Fruit fly (Drosophila melanogaster) whole organism, embryonic: Measurements from ENCODE around the gene loqs.

ENCODE experiments used
- Bdp1 ChIP-seq: fragments of 200-800 bp; sonication (Bioruptor generic); optimal IDR thresholded peaks from 3 replicates; lab custom pipeline; 2016; ENCODE audit warnings: missing biosample characterization, missing genetic modification characterization
- CG11560 ChIP-seq: fragments of 200-800 bp; sonication (Bioruptor generic); IDR thresholded peaks from 3 replicates; pipeline ENCODE4 v1.3.6; 2022; ENCODE audit warnings: missing biosample characterization, missing genetic modification characterization
- CG12299 ChIP-seq: fragments of 200-800 bp; sonication (Bioruptor generic); optimal IDR thresholded peaks from 2 replicates; lab custom pipeline; 2018; ENCODE audit warnings: missing biosample characterization, mild to moderate bottlenecking, missing genetic modification characterization
- CG13424 ChIP-seq: fragments of 200-800 bp; sonication (Bioruptor generic); optimal IDR thresholded peaks from 2 replicates; lab custom pipeline; 2019; ENCODE audit warnings: missing biosample characterization, mild to moderate bottlenecking, missing genetic modification characterization, moderate library complexity
- CG14441 ChIP-seq: fragments of 200-800 bp; sonication (Bioruptor generic); IDR thresholded peaks from 2 replicates; pipeline ENCODE4 v1.3.6; 2022; ENCODE audit warnings: missing biosample characterization, missing genetic modification characterization
- CG15269 ChIP-seq: fragments of 200-800 bp; sonication (Bioruptor generic); optimal IDR thresholded peaks from 2 replicates; lab custom pipeline; 2018; ENCODE audit warnings: missing biosample characterization, mild to moderate bottlenecking, missing genetic modification characterization, moderate library complexity
- CG15696 ChIP-seq: fragments of 200-800 bp; sonication (Bioruptor generic); optimal IDR thresholded peaks from 2 replicates; lab custom pipeline; 2019; ENCODE audit warnings: missing biosample characterization, mild to moderate bottlenecking, missing genetic modification characterization, moderate library complexity
- CG18619 ChIP-seq: fragments of 200-800 bp; sonication (Bioruptor generic); optimal IDR thresholded peaks from 3 replicates; lab custom pipeline; 2017; ENCODE audit warnings: missing biosample characterization, mild to moderate bottlenecking, missing genetic modification characterization
- CG18764 ChIP-seq: fragments of 200-800 bp; sonication (Bioruptor generic); optimal IDR thresholded peaks from 3 replicates; lab custom pipeline; 2016; ENCODE audit warnings: missing biosample characterization, missing genetic modification characterization
- CG2202 ChIP-seq: fragments of 200-800 bp; sonication (Bioruptor generic); optimal IDR thresholded peaks from 2 replicates; lab custom pipeline; 2018; ENCODE audit warnings: missing biosample characterization, mild to moderate bottlenecking, missing genetic modification characterization
- CG2678 ChIP-seq: fragments of 200-800 bp; sonication (Bioruptor generic); optimal IDR thresholded peaks from 3 replicates; lab custom pipeline; 2019; ENCODE audit warnings: missing biosample characterization, mild to moderate bottlenecking, missing genetic modification characterization, moderate library complexity
- CG30020 ChIP-seq: fragments of 200-800 bp; optimal IDR thresholded peaks from 2 replicates; lab custom pipeline; 2019; ENCODE audit warnings: missing biosample characterization, mild to moderate bottlenecking, missing genetic modification characterization, moderate library complexity
- CG32532 ChIP-seq: fragments of 200-800 bp; sonication (Bioruptor generic); IDR thresholded peaks from 2 replicates; pipeline ENCODE4 v1.3.6; 2022; ENCODE audit warnings: missing biosample characterization, missing genetic modification characterization
- CG32772 ChIP-seq: fragments of 200-800 bp; sonication (Bioruptor generic); IDR thresholded peaks from 2 replicates; pipeline ENCODE4 v1.3.6; 2022; ENCODE audit warnings: missing biosample characterization, missing genetic modification characterization
- CG34224 ChIP-seq: fragments of 200-800 bp; sonication (Bioruptor generic); IDR thresholded peaks from 3 replicates; pipeline ENCODE4 v1.3.6; 2022; ENCODE audit warnings: missing biosample characterization, missing genetic modification characterization; ENCODE audit not compliant: partially characterized antibody
- CG3847 ChIP-seq: fragments of 200-800 bp; sonication (Bioruptor generic); IDR thresholded peaks from 2 replicates; pipeline ENCODE4 v1.3.6; 2022; ENCODE audit warnings: missing biosample characterization, missing genetic modification characterization
- CG4617 ChIP-seq: fragments of 200-800 bp; sonication (Bioruptor generic); optimal IDR thresholded peaks from 3 replicates; lab custom pipeline; 2016; ENCODE audit warnings: missing biosample characterization, missing genetic modification characterization, borderline replicate concordance
- CG6813 ChIP-seq: fragments of 200-800 bp; sonication (Bioruptor generic); optimal IDR thresholded peaks from 2 replicates; lab custom pipeline; 2017; ENCODE audit warnings: missing biosample characterization, missing genetic modification characterization, mild to moderate bottlenecking, moderate library complexity, missing genetic modification reagents
- CG7357 ChIP-seq: fragments of 200-800 bp; sonication (Bioruptor generic); IDR thresholded peaks from 3 replicates; pipeline ENCODE4 v1.3.6; 2022; ENCODE audit warnings: missing biosample characterization, missing genetic modification characterization
- CG7786 ChIP-seq: fragments of 200-800 bp; sonication (Bioruptor generic); optimal IDR thresholded peaks from 2 replicates; lab custom pipeline; 2016; ENCODE audit warnings: missing biosample characterization, missing genetic modification characterization
- CG9215 ChIP-seq: fragments of 200-800 bp; sonication (Bioruptor generic); IDR thresholded peaks from 2 replicates; pipeline ENCODE4 v1.3.6; 2022; ENCODE audit warnings: missing biosample characterization, missing genetic modification characterization
- Dek ChIP-seq: fragments of 200-800 bp; sonication (Bioruptor generic); optimal IDR thresholded peaks from 3 replicates; lab custom pipeline; 2019; ENCODE audit warnings: missing biosample characterization, mild to moderate bottlenecking, missing genetic modification characterization, moderate library complexity
- Eip74EF ChIP-seq, 2 experiments: fragments of 200-800 bp in 1 of 2; fragments of >200 bp in 1 of 2; sonication (Bioruptor generic) in 1 of 2; optimal IDR thresholded peaks; 2 replicates each; lab custom pipeline; 2017 to 2019; ENCODE audit warnings: missing biosample characterization in 2 of 2, missing genetic modification characterization in 2 of 2, mild to moderate bottlenecking in 1 of 2, moderate library complexity in 1 of 2
- H2.0 ChIP-seq: fragments of 200-800 bp; sonication (Bioruptor generic); IDR thresholded peaks from 2 replicates; pipeline ENCODE4 v1.3.6; 2022; ENCODE audit warnings: missing biosample characterization, missing genetic modification characterization
- HmgZ ChIP-seq: fragments of 200-800 bp; sonication (Bioruptor generic); optimal IDR thresholded peaks from 2 replicates; lab custom pipeline; 2018; ENCODE audit warnings: missing biosample characterization, mild to moderate bottlenecking, missing genetic modification characterization
- Hsf ChIP-seq: fragments of 200-800 bp; sonication (Bioruptor generic); optimal IDR thresholded peaks from 3 replicates; lab custom pipeline; 2016; ENCODE audit warnings: missing biosample characterization, missing genetic modification characterization
- Mad ChIP-seq: fragments of 200-800 bp; sonication (Bioruptor generic); optimal IDR thresholded peaks from 2 replicates; lab custom pipeline; 2016; ENCODE audit warnings: missing biosample characterization, missing genetic modification characterization
- Med ChIP-seq: fragments of 200-800 bp; sonication (Bioruptor generic); peaks from one replicate; lab custom pipeline; 2016; ENCODE audit warnings: missing biosample characterization, missing genetic modification characterization, mild to moderate bottlenecking, inconsistent platforms, moderate library complexity
- Nf-YB ChIP-seq: fragments of 200-800 bp; sonication (Bioruptor generic); optimal IDR thresholded peaks from 3 replicates; lab custom pipeline; 2019; ENCODE audit warnings: missing biosample characterization, mild to moderate bottlenecking, missing genetic modification characterization, moderate library complexity
- Ptx1 ChIP-seq: fragments of 200-800 bp; sonication (Bioruptor generic); IDR thresholded peaks from 2 replicates; pipeline ENCODE4 v1.3.6; 2022; ENCODE audit warnings: missing biosample characterization, missing genetic modification characterization
- Six4 ChIP-seq: fragments of 200-800 bp; sonication (Bioruptor generic); optimal IDR thresholded peaks from 2 replicates; lab custom pipeline; 2016; ENCODE audit warnings: missing biosample characterization, missing genetic modification characterization
- Sry-β ChIP-seq: fragments of 200-800 bp; sonication (Bioruptor generic); optimal IDR thresholded peaks from 2 replicates; lab custom pipeline; 2018; ENCODE audit warnings: missing biosample characterization, mild to moderate bottlenecking, missing genetic modification characterization, moderate library complexity
- Sry-δ ChIP-seq: fragments of 200-800 bp; sonication (Bioruptor generic); optimal IDR thresholded peaks from 2 replicates; lab custom pipeline; 2016; ENCODE audit warnings: missing biosample characterization, missing genetic modification characterization
- YL-1 ChIP-seq: fragments of 200-800 bp; sonication (Bioruptor generic); optimal IDR thresholded peaks from 3 replicates; lab custom pipeline; 2017; ENCODE audit warnings: missing biosample characterization, mild to moderate bottlenecking, missing genetic modification characterization
- amos ChIP-seq: fragments of 200-800 bp; sonication (Bioruptor generic); IDR thresholded peaks from 2 replicates; pipeline ENCODE4 v1.3.6; 2022; ENCODE audit warnings: missing biosample characterization, missing genetic modification characterization; ENCODE audit not compliant: partially characterized antibody
- ase ChIP-seq: fragments of 200-800 bp; sonication (Bioruptor generic); IDR thresholded peaks from 3 replicates; pipeline ENCODE4 v1.3.6; 2022; ENCODE audit warnings: missing biosample characterization, missing genetic modification characterization
- crp ChIP-seq, 2 experiments: fragments of 200-800 bp; sonication (Bioruptor generic); optimal IDR thresholded peaks; 2 replicates in 1 of 2; 3 replicates in 1 of 2; lab custom pipeline; 2017; ENCODE audit warnings: missing biosample characterization in 2 of 2, missing genetic modification characterization in 2 of 2, mild to moderate bottlenecking in 1 of 2, moderate library complexity in 1 of 2
- cwo ChIP-seq: fragments of 200-800 bp; sonication (Bioruptor generic); optimal IDR thresholded peaks from 3 replicates; lab custom pipeline; 2017; ENCODE audit warnings: missing biosample characterization, missing genetic modification characterization, mild to moderate bottlenecking, moderate library complexity, missing genetic modification reagents
- dati ChIP-seq: fragments of 200-800 bp; sonication (Bioruptor generic); IDR thresholded peaks from 2 replicates; pipeline ENCODE4 v1.3.6; 2022; ENCODE audit warnings: missing biosample characterization, missing genetic modification characterization
- dmrt11E ChIP-seq: fragments of 200-800 bp; sonication (Bioruptor generic); optimal IDR thresholded peaks from 3 replicates; lab custom pipeline; 2018; ENCODE audit warnings: missing biosample characterization, mild to moderate bottlenecking, missing genetic modification characterization, moderate library complexity
- her ChIP-seq: fragments of 200-800 bp; sonication (Bioruptor generic); optimal IDR thresholded peaks from 2 replicates; lab custom pipeline; 2016; ENCODE audit warnings: missing biosample characterization, missing genetic modification characterization
- pho ChIP-seq: fragments of 200-800 bp; sonication (Bioruptor generic); optimal IDR thresholded peaks from 2 replicates; lab custom pipeline; 2016; ENCODE audit warnings: missing biosample characterization, missing genetic modification characterization
- pzg ChIP-seq: fragments of 200-800 bp; sonication (Bioruptor generic); optimal IDR thresholded peaks from 3 replicates; lab custom pipeline; 2018; ENCODE audit warnings: missing biosample characterization, mild to moderate bottlenecking, missing genetic modification characterization, moderate library complexity
- ranshi ChIP-seq: fragments of 200-800 bp; sonication (Bioruptor generic); IDR thresholded peaks from 2 replicates; pipeline ENCODE4 v1.3.6; 2022; ENCODE audit warnings: missing biosample characterization, missing genetic modification characterization
- slbo ChIP-seq: fragments of 200-800 bp; sonication (Bioruptor generic); IDR thresholded peaks from 2 replicates; pipeline ENCODE4 v1.3.6; 2022; ENCODE audit warnings: missing biosample characterization, missing genetic modification characterization
- ssp ChIP-seq: fragments of 200-800 bp; sonication (Bioruptor generic); IDR thresholded peaks from 2 replicates; pipeline ENCODE4 v1.3.6; 2022; ENCODE audit warnings: missing biosample characterization, missing genetic modification characterization
- tna ChIP-seq: fragments of 200-800 bp; sonication (Bioruptor generic); IDR thresholded peaks from 2 replicates; pipeline ENCODE4 v1.3.6; 2022; ENCODE audit warnings: missing biosample characterization, missing genetic modification characterization; ENCODE audit not compliant: partially characterized antibody
- twi ChIP-seq: fragments of 200-800 bp; optimal IDR thresholded peaks from 2 replicates; lab custom pipeline; 2019; ENCODE audit warnings: missing biosample characterization, mild to moderate bottlenecking, missing genetic modification characterization, moderate library complexity
- zen ChIP-seq: fragments of 200-800 bp; sonication (Bioruptor generic); optimal IDR thresholded peaks from 3 replicates; lab custom pipeline; 2018; ENCODE audit warnings: missing biosample characterization, mild to moderate bottlenecking, missing genetic modification characterization, moderate library complexity

The loqs gene

DNA sequence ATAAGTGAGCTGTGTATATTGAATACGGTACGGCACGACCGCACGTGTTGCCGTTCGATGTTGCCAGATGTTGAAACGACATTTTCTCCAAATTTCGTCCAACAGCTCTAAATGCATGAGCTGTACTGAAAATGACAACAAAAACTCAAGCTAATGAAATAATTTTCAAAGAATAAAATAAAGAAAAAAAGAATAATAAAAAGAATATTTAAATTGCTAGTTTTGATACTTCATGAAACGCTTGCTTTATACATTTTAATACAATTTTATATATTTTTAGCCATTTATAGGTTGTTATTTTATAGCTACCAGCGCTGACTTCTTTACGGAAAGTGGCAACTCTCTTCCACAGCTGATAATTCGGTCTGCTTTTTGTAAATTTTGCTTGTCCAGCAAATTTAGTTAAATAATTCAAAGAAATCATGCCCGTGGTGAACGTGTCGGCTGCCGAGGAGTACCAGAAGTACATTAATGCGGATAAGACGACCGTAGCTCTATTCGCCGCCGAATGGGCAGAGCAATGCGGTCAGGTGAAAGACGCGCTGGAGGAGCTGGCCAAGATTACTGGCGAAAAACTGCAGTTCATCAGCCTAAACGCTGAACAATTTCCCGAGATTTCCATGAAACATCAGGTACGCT is 16.2 kb upstream of the loqs start, which contains the start of the genes Nnp-1 and Grx3 (continued):
- no peak for TF ChIP-seq CG2678 (tag; lab: Kevin White, UChicago)
- TF ChIP-seq CG14441 = peak; percentile 13; the same call in 1 of the 2 replicates
- TF ChIP-seq CG12299 (tag; lab: Kevin White, UChicago) = peak; percentile 46
- TF ChIP-seq tna (GFP tag; lab: Robert Waterston, UW) = 0 out of 2 replicates have a peak, but pooled peaks have one; percentile 12
- no peak for TF ChIP-seq ase (GFP tag; lab: Robert Waterston, UW)
- peak; percentile 55 for TF ChIP-seq Dek (tag; lab: Kevin White, UChicago)
- peak; percentile 61 for TF ChIP-seq dmrt11E (tag; lab: Kevin White, UChicago)
- peak; percentile 37 for TF ChIP-seq Mad (GFP tag; lab: Kevin White, UChicago)
- peak; percentile 57 for TF ChIP-seq CG9215 (GFP tag; lab: Robert Waterston, UW)
- no peak for TF ChIP-seq Sry-δ (GFP tag; lab: Kevin White, UChicago)
- TF ChIP-seq Six4 (GFP tag; lab: Kevin White, UChicago) = peak; percentile 10
- TF ChIP-seq Eip74EF (GFP tag; optimal IDR thresholded peaks at IDR 0.05; lab: Kevin White, UChicago) = no peak
- peak; percentile 7 for TF ChIP-seq pho (GFP tag; lab: Kevin White, UChicago)
- no peak for TF ChIP-seq CG2202 (tag; lab: Kevin White, UChicago)
- TF ChIP-seq CG7786 (GFP tag; lab: Kevin White, UChicago) = no peak
- TF ChIP-seq zen (tag; lab: Kevin White, UChicago) = peak; percentile 28
- TF ChIP-seq twi (tag; lab: Kevin White, UChicago) = peak; percentile 59
- peak; percentile 65 for TF ChIP-seq CG7357
- TF ChIP-seq CG15696 (tag; lab: Kevin White, UChicago) = peak; percentile 65
- 0 out of 2 replicates have a peak, but pooled peaks have one; percentile 16 for TF ChIP-seq H2.0
- TF ChIP-seq Ptx1 (GFP tag; lab: Robert Waterston, UW) = peak; percentile 59
- TF ChIP-seq ranshi (GFP tag; lab: Robert Waterston, UW) = no peak; the same call in 1 of the 2 replicates
- peak; percentile 78 for TF ChIP-seq YL-1 (GFP tag; lab: Kevin White, UChicago)
- TF ChIP-seq Bdp1 = peak; percentile 52
- no peak for TF ChIP-seq CG15269 (tag; lab: Kevin White, UChicago)
- TF ChIP-seq Med (GFP tag; lab: Kevin White, UChicago) = peak; percentile 81
- peak; percentile 43 for TF ChIP-seq CG18764 (GFP tag; lab: Kevin White, UChicago)
- peak; percentile 92 for TF ChIP-seq Sry-β (GFP tag; lab: Kevin White, UChicago)
- TF ChIP-seq pzg (GFP tag; lab: Kevin White, UChicago) = peak; percentile 49
- TF ChIP-seq CG32772 (GFP tag; lab: Robert Waterston, UW) = peak; percentile 39
- TF ChIP-seq slbo (GFP tag; lab: Robert Waterston, UW) = peak; percentile 72
- peak; percentile 98 for TF ChIP-seq cwo (GFP tag; lab: Kevin White, UChicago)
- peak; percentile 65 for TF ChIP-seq CG30020 (tag; lab: Kevin White, UChicago)
- no peak for TF ChIP-seq dati (GFP tag; lab: Robert Waterston, UW)
- peak; percentile 86 for TF ChIP-seq ssp (GFP tag; lab: Robert Waterston, UW)
- no peak for TF ChIP-seq CG11560 (tag; lab: Robert Waterston, UW)
- peak; percentile 56; the same call in 1 of the 2 replicates for TF ChIP-seq CG32532 (GFP tag; lab: Robert Waterston, UW)
- TF ChIP-seq her (GFP tag; lab: Kevin White, UChicago) = peak; percentile 33
- peak; percentile 76 for TF ChIP-seq CG3847 (GFP tag; lab: Robert Waterston, UW)
- TF ChIP-seq HmgZ (tag; lab: Kevin White, UChicago) = peak; percentile 52
- no peak for TF ChIP-seq CG6813 (GFP tag; lab: Kevin White, UChicago)
- peak; percentile 80 for TF ChIP-seq CG13424 (tag; lab: Kevin White, UChicago)
- TF ChIP-seq Hsf (GFP tag; lab: Kevin White, UChicago) = peak; percentile 7
- peak; percentile 64 to 91 for TF ChIP-seq crp (GFP tag; optimal IDR thresholded peaks at IDR 0.05; lab: Kevin White, UChicago)
- TF ChIP-seq CG34224 (GFP tag; lab: Robert Waterston, UW) = 0 out of 3 replicates have a peak, but pooled peaks have one; percentile 11
- peak; percentile 36 for TF ChIP-seq CG18619 (GFP tag; lab: Kevin White, UChicago)
- peak; percentile 62 for TF ChIP-seq CG4617 (GFP tag; lab: Kevin White, UChicago)
- no peak for TF ChIP-seq amos
- no peak for TF ChIP-seq Nf-YB (GFP tag; lab: Kevin White, UChicago)
